Fruit fly (Drosophila melanogaster) whole organism, embryonic: ENCODE measurements around the gene Rab14.

Experiments
- CG12769 ChIP-seq: fragments of 200-800 bp; sonication (Bioruptor generic); optimal IDR thresholded peaks from 2 replicates; lab custom pipeline; 2019; ENCODE audit warnings: missing biosample characterization, mild to moderate bottlenecking, missing genetic modification characterization, moderate library complexity
- CG1529 ChIP-seq: fragments of 200-800 bp; sonication (Bioruptor generic); optimal IDR thresholded peaks from 3 replicates; lab custom pipeline; 2018; ENCODE audit warnings: missing biosample characterization, missing genetic modification characterization
- CG1602 ChIP-seq: fragments of 200-800 bp; sonication (Bioruptor generic); optimal IDR thresholded peaks from 3 replicates; lab custom pipeline; 2016; ENCODE audit warnings: missing biosample characterization, missing genetic modification characterization
- CG1603 ChIP-seq: fragments of 200-800 bp; sonication (Bioruptor generic); optimal IDR thresholded peaks from 2 replicates; lab custom pipeline; 2019; ENCODE audit warnings: missing biosample characterization, mild to moderate bottlenecking, missing genetic modification characterization, moderate library complexity
- CG17359 ChIP-seq: fragments of 200-800 bp; sonication (Bioruptor generic); optimal IDR thresholded peaks from 3 replicates; lab custom pipeline; 2018; ENCODE audit warnings: missing biosample characterization, mild to moderate bottlenecking, missing genetic modification characterization, moderate library complexity
- CG1792 ChIP-seq: fragments of 200-800 bp; sonication (Bioruptor generic); optimal IDR thresholded peaks from 2 replicates; lab custom pipeline; 2016; ENCODE audit warnings: missing biosample characterization, missing genetic modification characterization
- CG18262 ChIP-seq: fragments of 200-800 bp; optimal IDR thresholded peaks from 3 replicates; lab custom pipeline; 2019; ENCODE audit warnings: missing biosample characterization, mild to moderate bottlenecking, missing genetic modification characterization, moderate library complexity
- CG18599 ChIP-seq: fragments of 200-800 bp; sonication (Bioruptor generic); optimal IDR thresholded peaks from 3 replicates; lab custom pipeline; 2017; ENCODE audit warnings: missing biosample characterization, missing genetic modification characterization, mild to moderate bottlenecking, moderate library complexity, missing genetic modification reagents
- CG18619 ChIP-seq: fragments of 200-800 bp; sonication (Bioruptor generic); optimal IDR thresholded peaks from 3 replicates; lab custom pipeline; 2017; ENCODE audit warnings: missing biosample characterization, mild to moderate bottlenecking, missing genetic modification characterization
- CG2875 ChIP-seq: fragments of 200-800 bp; sonication (Bioruptor generic); optimal IDR thresholded peaks from 2 replicates; lab custom pipeline; 2017; ENCODE audit warnings: missing biosample characterization, mild to moderate bottlenecking, missing genetic modification characterization, missing genetic modification reagents
- CG30431 ChIP-seq: fragments of 200-800 bp; sonication (Bioruptor generic); optimal IDR thresholded peaks from 2 replicates; lab custom pipeline; 2017; ENCODE audit warnings: missing biosample characterization, missing genetic modification characterization
- CG3726 ChIP-seq: fragments of 200-800 bp; sonication (Bioruptor generic); IDR thresholded peaks from 3 replicates; pipeline ENCODE4, ENCODE4 v1.3.6; 2022; ENCODE audit warnings: missing biosample characterization, missing genetic modification characterization
- CG6813 ChIP-seq: fragments of 200-800 bp; sonication (Bioruptor generic); optimal IDR thresholded peaks from 2 replicates; lab custom pipeline; 2017; ENCODE audit warnings: missing biosample characterization, missing genetic modification characterization, mild to moderate bottlenecking, moderate library complexity, missing genetic modification reagents
- CG8924 ChIP-seq: fragments of 200-800 bp; optimal IDR thresholded peaks from 3 replicates; lab custom pipeline; 2019; ENCODE audit warnings: missing biosample characterization, mild to moderate bottlenecking, missing genetic modification characterization, moderate library complexity
- CG9797 ChIP-seq: fragments of 200-800 bp; sonication (Bioruptor generic); optimal IDR thresholded peaks from 3 replicates; lab custom pipeline; 2018; ENCODE audit warnings: missing biosample characterization, mild to moderate bottlenecking, missing genetic modification characterization
- Dfd ChIP-seq, 2 experiments: fragments of >200 bp; optimal IDR thresholded peaks; 2 replicates each; lab custom pipeline; 2017; ENCODE audit warnings: missing biosample characterization in 2 of 2, missing genetic modification characterization in 2 of 2
- Drgx ChIP-seq: fragments of 200-800 bp; sonication (Bioruptor generic); IDR thresholded peaks from 2 replicates; pipeline ENCODE4 v1.3.6; 2022; ENCODE audit warnings: missing biosample characterization, missing genetic modification characterization
- ERR ChIP-seq: fragments of 200-800 bp; sonication (Bioruptor generic); optimal IDR thresholded peaks from 2 replicates; lab custom pipeline; 2016; ENCODE audit warnings: missing biosample characterization, missing genetic modification characterization
- Hand ChIP-seq: fragments of 200-800 bp; sonication (Bioruptor generic); optimal IDR thresholded peaks from 2 replicates; lab custom pipeline; 2017; ENCODE audit warnings: mild to moderate bottlenecking, missing biosample characterization, missing genetic modification reagents, missing genetic modification characterization
- Lhr ChIP-seq: fragments of 200-800 bp; sonication (Bioruptor generic); optimal IDR thresholded peaks from 3 replicates; lab custom pipeline; 2017; ENCODE audit warnings: mild to moderate bottlenecking, missing biosample characterization, missing genetic modification reagents, missing genetic modification characterization
- Med ChIP-seq: fragments of 200-800 bp; sonication (Bioruptor generic); peaks from one replicate; lab custom pipeline; 2016; ENCODE audit warnings: missing biosample characterization, missing genetic modification characterization, mild to moderate bottlenecking, inconsistent platforms, moderate library complexity
- Mes4 ChIP-seq: fragments of 200-800 bp; sonication (Bioruptor generic); optimal IDR thresholded peaks from 2 replicates; lab custom pipeline; 2016; ENCODE audit warnings: missing biosample characterization, missing genetic modification characterization
- Mrtf ChIP-seq: fragments of 200-800 bp; sonication (Bioruptor generic); IDR thresholded peaks from 3 replicates; pipeline ENCODE4 v1.3.6; 2022; ENCODE audit warnings: missing biosample characterization, missing genetic modification characterization
- Pdp1 ChIP-seq, 2 experiments: fragments of 200-800 bp; sonication (Bioruptor generic); optimal IDR thresholded peaks; 3 replicates each; lab custom pipeline; 2016; ENCODE audit warnings: missing biosample characterization in 2 of 2, missing genetic modification characterization in 2 of 2, mild to moderate bottlenecking in 1 of 2, moderate library complexity in 1 of 2
- Poxn ChIP-seq: fragments of 200-800 bp; sonication (Bioruptor generic); IDR thresholded peaks from 2 replicates; pipeline ENCODE4 v1.3.6; 2022; ENCODE audit warnings: missing biosample characterization, missing genetic modification characterization
- Sry-β ChIP-seq: fragments of 200-800 bp; sonication (Bioruptor generic); optimal IDR thresholded peaks from 2 replicates; lab custom pipeline; 2018; ENCODE audit warnings: missing biosample characterization, mild to moderate bottlenecking, missing genetic modification characterization, moderate library complexity
- Ssrp ChIP-seq: fragments of 200-800 bp; sonication (Bioruptor generic); optimal IDR thresholded peaks from 2 replicates; lab custom pipeline; 2018; ENCODE audit warnings: missing biosample characterization, mild to moderate bottlenecking, missing genetic modification characterization, moderate library complexity
- abd-A ChIP-seq: fragments of 200-800 bp; sonication (Bioruptor generic); optimal IDR thresholded peaks from 3 replicates; lab custom pipeline; 2019; ENCODE audit warnings: missing biosample characterization, mild to moderate bottlenecking, missing genetic modification characterization, moderate library complexity
- amos ChIP-seq: fragments of 200-800 bp; sonication (Bioruptor generic); IDR thresholded peaks from 2 replicates; pipeline ENCODE4 v1.3.6; 2022; ENCODE audit warnings: missing biosample characterization, missing genetic modification characterization; ENCODE audit not compliant: partially characterized antibody
- cas ChIP-seq: fragments of 200-800 bp; sonication (Bioruptor generic); IDR thresholded peaks from 2 replicates; pipeline ENCODE4 v1.3.6; 2022; ENCODE audit warnings: missing biosample characterization, missing genetic modification characterization
- caup ChIP-seq: fragments of 200-800 bp; sonication (Bioruptor generic); optimal IDR thresholded peaks from 3 replicates; lab custom pipeline; 2017; ENCODE audit warnings: missing biosample characterization, mild to moderate bottlenecking, missing genetic modification characterization, moderate library complexity; ENCODE audit not compliant: severe bottlenecking
- chinmo ChIP-seq: fragments of 200-800 bp; sonication (Bioruptor generic); IDR thresholded peaks from 4 replicates; pipeline ENCODE4 v1.3.6; 2022; ENCODE audit warnings: missing biosample characterization, missing genetic modification characterization; ENCODE audit not compliant: partially characterized antibody
- emc ChIP-seq: fragments of 200-800 bp; sonication (Bioruptor generic); optimal IDR thresholded peaks from 2 replicates; lab custom pipeline; 2016; ENCODE audit warnings: missing biosample characterization, missing genetic modification characterization
- esg ChIP-seq: fragments of 200-800 bp; sonication (Bioruptor generic); conservative IDR thresholded peaks from 2 replicates; pipeline ENCODE4 v1.3.6; 2022; ENCODE audit warnings: missing biosample characterization, missing genetic modification characterization
- ind ChIP-seq: fragments of 200-800 bp; sonication (Bioruptor generic); optimal IDR thresholded peaks from 3 replicates; lab custom pipeline; 2016; ENCODE audit warnings: missing biosample characterization, missing genetic modification characterization
- kah ChIP-seq: fragments of 200-800 bp; sonication (Bioruptor generic); optimal IDR thresholded peaks from 2 replicates; lab custom pipeline; 2018; ENCODE audit warnings: missing biosample characterization, mild to moderate bottlenecking, missing genetic modification characterization
- lov ChIP-seq, 2 experiments: fragments of 200-800 bp in 1 of 2; fragments of >200 bp in 1 of 2; sonication (Bioruptor generic) in 1 of 2; IDR thresholded peaks in 1 of 2; optimal IDR thresholded peaks in 1 of 2; 2 replicates in 1 of 2; 3 replicates in 1 of 2; pipeline versions ENCODE4 v1.3.6 to Lab custom; 2017 to 2022; ENCODE audit warnings: missing biosample characterization in 1 of 2, missing genetic modification characterization in 1 of 2
- mld ChIP-seq: fragments of 200-800 bp; sonication (Bioruptor generic); IDR thresholded peaks from 3 replicates; pipeline ENCODE4 v1.3.6; 2022; ENCODE audit warnings: missing biosample characterization, missing genetic modification characterization; ENCODE audit not compliant: partially characterized antibody
- oc ChIP-seq: fragments of 200-800 bp; sonication (Bioruptor generic); optimal IDR thresholded peaks from 2 replicates; lab custom pipeline; 2018; ENCODE audit warnings: missing biosample characterization, mild to moderate bottlenecking, missing genetic modification characterization, moderate library complexity
- pita ChIP-seq: fragments of 200-800 bp; sonication (Bioruptor generic); optimal IDR thresholded peaks from 2 replicates; lab custom pipeline; 2017; ENCODE audit warnings: missing biosample characterization, mild to moderate bottlenecking, missing genetic modification characterization
- pros ChIP-seq: fragments of 200-800 bp; sonication (Bioruptor generic); optimal IDR thresholded peaks from 3 replicates; lab custom pipeline; 2019; ENCODE audit warnings: missing biosample characterization, mild to moderate bottlenecking, missing genetic modification characterization, moderate library complexity
- sens ChIP-seq: fragments of 200-800 bp; sonication (Bioruptor generic); peaks from one replicate; lab custom pipeline; 2016; ENCODE audit warnings: missing biosample characterization, missing genetic modification characterization
- sens-2 ChIP-seq: fragments of 200-800 bp; sonication (Bioruptor generic); IDR thresholded peaks from 2 replicates; pipeline ENCODE4 v1.3.6; 2022; ENCODE audit warnings: missing biosample characterization, missing genetic modification characterization
- sisA ChIP-seq: fragments of 200-800 bp; sonication (Bioruptor generic); IDR thresholded peaks from 2 replicates; pipeline ENCODE4 v1.3.6; 2022; ENCODE audit warnings: missing biosample characterization, missing genetic modification characterization
- slp2 ChIP-seq: fragments of 200-800 bp; sonication (Bioruptor generic); optimal IDR thresholded peaks from 2 replicates; lab custom pipeline; 2016; ENCODE audit warnings: missing biosample characterization, missing genetic modification characterization
- sqz ChIP-seq: fragments of 200-800 bp; sonication (Bioruptor generic); optimal IDR thresholded peaks from 3 replicates; lab custom pipeline; 2018; ENCODE audit warnings: missing biosample characterization, mild to moderate bottlenecking, missing genetic modification characterization
- sr ChIP-seq: fragments of 200-800 bp; sonication (Bioruptor generic); IDR thresholded peaks from 3 replicates; pipeline ENCODE4 v1.3.6; 2022; ENCODE audit warnings: missing biosample characterization, missing genetic modification characterization
- vfl ChIP-seq: fragments of 200-800 bp; sonication (Bioruptor generic); optimal IDR thresholded peaks from 2 replicates; lab custom pipeline; 2016; ENCODE audit warnings: missing biosample characterization, missing genetic modification characterization
- vvl ChIP-seq: fragments of 200-800 bp; sonication (Bioruptor generic); IDR thresholded peaks from 2 replicates; pipeline ENCODE4 v1.3.6; 2022; ENCODE audit warnings: missing biosample characterization, missing genetic modification characterization
- wek ChIP-seq: fragments of 200-800 bp; sonication (Bioruptor generic); optimal IDR thresholded peaks from 3 replicates; lab custom pipeline; 2018; ENCODE audit warnings: missing biosample characterization, mild to moderate bottlenecking, missing genetic modification characterization, moderate library complexity

Rab14 gene

dm6 chr2L:14397067-14397598 lies 42.2 kb downstream of the Rab14 start:
- TF ChIP-seq ind (GFP tag; lab: Kevin White, UChicago) (no peak), pita (GFP tag; lab: Kevin White, UChicago) (no peak), Hand (GFP tag; lab: Kevin White, UChicago) (no peak), kah (GFP tag; lab: Kevin White, UChicago) (no peak), Med (GFP tag; lab: Kevin White, UChicago) (peak; percentile 52), CG18262 (tag; lab: Kevin White, UChicago) (no peak), sens-2 (no peak), CG1603 (tag; lab: Kevin White, UChicago) (no peak), CG9797 (no peak), wek (GFP tag; lab: Kevin White, UChicago) (no peak), Poxn (GFP tag; lab: Robert Waterston, UW) (no peak), abd-A (tag; lab: Kevin White, UChicago) (peak; percentile 34), sqz (GFP tag; lab: Kevin White, UChicago) (peak; percentile 3), Mes4 (GFP tag; lab: Kevin White, UChicago) (no peak), emc (GFP tag; lab: Kevin White, UChicago) (no peak), pros (GFP tag; lab: Kevin White, UChicago) (no peak), CG18599 (no peak), CG1529 (GFP tag; lab: Kevin White, UChicago) (no peak), Dfd (GFP tag; optimal IDR thresholded peaks at IDR 0.05; lab: Kevin White, UChicago) (no peak), CG8924 (tag; lab: Kevin White, UChicago) (no peak), oc (tag; lab: Kevin White, UChicago) (peak; percentile 65), CG1602 (GFP tag; lab: Kevin White, UChicago) (no peak), caup (GFP tag; lab: Kevin White, UChicago) (no peak), CG18619 (GFP tag; lab: Kevin White, UChicago) (no peak), CG17359 (tag; lab: Kevin White, UChicago) (no peak), slp2 (no peak), chinmo (GFP tag; lab: Robert Waterston, UW) (0 out of 4 replicates have a peak, but pooled peaks have one; percentile 14), sens (GFP tag; lab: Kevin White, UChicago) (peak; percentile 31), Ssrp (no peak), CG30431 (GFP tag; lab: Kevin White, UChicago) (no peak), CG2875 (GFP tag; lab: Kevin White, UChicago) (no peak), vvl (peak; percentile 14; the same call in 1 of the 2 replicates), mld (GFP tag; lab: Robert Waterston, UW) (no peak), cas (GFP tag; lab: Robert Waterston, UW) (no peak), amos (GFP tag; lab: Robert Waterston, UW) (no peak), Sry-β (GFP tag; lab: Kevin White, UChicago) (no peak), vfl (GFP tag; lab: Kevin White, UChicago) (no peak), esg (GFP tag; lab: Robert Waterston, UW) (no peak), CG3726 (GFP tag; lab: Robert Waterston, UW) (no peak), CG12769 (tag; lab: Kevin White, UChicago) (no peak), Mrtf (GFP tag; lab: Robert Waterston, UW) (no peak), Pdp1 (GFP tag; optimal IDR thresholded peaks at IDR 0.05; lab: Kevin White, UChicago) (peak in 1 of 2 experiments; percentile 60), CG1792 (GFP tag; lab: Kevin White, UChicago) (no peak), ERR (GFP tag; lab: Kevin White, UChicago) (no peak), Drgx (GFP tag; lab: Robert Waterston, UW) (no peak), sisA (no peak), CG6813 (GFP tag; lab: Kevin White, UChicago) (no peak), Lhr (GFP tag; lab: Kevin White, UChicago) (no peak), sr (GFP tag; lab: Robert Waterston, UW) (no peak), lov (optimal IDR thresholded peaks at IDR 0.05; lab: Kevin White, UChicago) (no peak), lov (GFP tag; IDR thresholded peaks at IDR 0.05; lab: Robert Waterston, UW) (no peak)
